Worm (Caenorhabditis elegans) whole organism, L2 larva: ENCODE data around the gene timp-1.

Source experiments
- C34F6.9 ChIP-seq: fragments of 150-350 bp; optimal IDR thresholded peaks from 2 replicates; lab custom pipeline; 2014; ENCODE audit warnings: missing biosample characterization, missing genetic modification characterization
- F13H6.1 ChIP-seq: sonication (generic microtip); optimal IDR thresholded peaks from 2 replicates; lab custom pipeline; 2016; ENCODE audit warnings: missing genetic modification characterization, missing compliant biosample characterization
- Y55F3AM.14 ChIP-seq: fragments of 200-800 bp; sonication (Bioruptor generic); optimal IDR thresholded peaks from 2 replicates; lab custom pipeline; 2018; ENCODE audit warnings: mild to moderate bottlenecking, missing genetic modification characterization, missing compliant biosample characterization
- ZK546.5 ChIP-seq: sonication (generic microtip); optimal IDR thresholded peaks from 2 replicates; lab custom pipeline; 2017; ENCODE audit warnings: missing biosample characterization, missing genetic modification characterization
- alr-1 ChIP-seq: fragments of 150-350 bp; optimal IDR thresholded peaks from 2 replicates; lab custom pipeline; 2014; ENCODE audit warnings: missing biosample characterization, missing genetic modification characterization
- aly-2 ChIP-seq: fragments of 150-350 bp; optimal IDR thresholded peaks from 2 replicates; lab custom pipeline; 2014; ENCODE audit warnings: missing biosample characterization, missing genetic modification characterization
- ama-1 ChIP-seq: fragments of 150-350 bp; optimal IDR thresholded peaks from 2 replicates; lab custom pipeline; 2018; ENCODE audit warnings: inconsistent platforms
- blmp-1 ChIP-seq: sonication (generic microtip); optimal IDR thresholded peaks from 2 replicates; lab custom pipeline; 2017; ENCODE audit warnings: missing genetic modification characterization, mild to moderate bottlenecking, missing compliant biosample characterization, antibody characterized with exemption, moderate library complexity; ENCODE audit not compliant: insufficient read depth
- ceh-16 ChIP-seq: fragments of 150-350 bp; optimal IDR thresholded peaks from 2 replicates; lab custom pipeline; 2014; ENCODE audit warnings: missing biosample characterization, missing genetic modification characterization
- ceh-82 ChIP-seq: fragments of 150-350 bp; optimal IDR thresholded peaks from 2 replicates; lab custom pipeline; 2014; ENCODE audit warnings: missing biosample characterization, missing genetic modification characterization
- crh-2 ChIP-seq: sonication (generic microtip); optimal IDR thresholded peaks from 2 replicates; lab custom pipeline; 2017; ENCODE audit warnings: missing biosample characterization, missing genetic modification characterization
- dmd-4 ChIP-seq: sonication (generic microtip); optimal IDR thresholded peaks from 2 replicates; lab custom pipeline; 2017; ENCODE audit warnings: missing biosample characterization, missing genetic modification characterization
- egl-27 ChIP-seq: sonication (generic microtip); optimal IDR thresholded peaks from 3 replicates; lab custom pipeline; 2017; ENCODE audit warnings: missing biosample characterization, missing genetic modification reagents, missing genetic modification characterization
- elt-1 ChIP-seq: fragments of 150-350 bp; optimal IDR thresholded peaks from 2 replicates; lab custom pipeline; 2014; ENCODE audit warnings: missing biosample characterization, missing genetic modification characterization
- fos-1 ChIP-seq: fragments of 150-350 bp; optimal IDR thresholded peaks from 2 replicates; lab custom pipeline; 2014; ENCODE audit warnings: missing biosample characterization, missing genetic modification characterization
- gmeb-1 ChIP-seq: fragments of 150-350 bp; optimal IDR thresholded peaks from 2 replicates; lab custom pipeline; 2014; ENCODE audit warnings: missing biosample characterization, missing genetic modification characterization
- lin-11 ChIP-seq: fragments of 150-350 bp; sonication (generic microtip); optimal IDR thresholded peaks from 2 replicates; lab custom pipeline; 2014; ENCODE audit warnings: missing biosample characterization, missing genetic modification characterization, inconsistent platforms, mixed read lengths
- lin-13 ChIP-seq: fragments of 150-350 bp; optimal IDR thresholded peaks from 2 replicates; lab custom pipeline; 2014; ENCODE audit warnings: missing biosample characterization, missing genetic modification reagents, missing genetic modification characterization
- lin-39 ChIP-seq: fragments of 150-350 bp; optimal IDR thresholded peaks from 2 replicates; lab custom pipeline; 2014; ENCODE audit warnings: missing biosample characterization, missing genetic modification reagents, missing genetic modification characterization
- lsy-2 ChIP-seq, 2 experiments: fragments of 150-350 bp in 1 of 2; sonication (generic microtip) in 1 of 2; optimal IDR thresholded peaks; 2 replicates each; lab custom pipeline; 2014 to 2017; ENCODE audit warnings: missing biosample characterization in 2 of 2, missing genetic modification characterization in 2 of 2
- mbf-1 ChIP-seq: sonication (generic microtip); optimal IDR thresholded peaks from 2 replicates; lab custom pipeline; 2017; ENCODE audit warnings: missing biosample characterization, missing genetic modification characterization
- mdl-1 ChIP-seq, 2 experiments: fragments of 150-350 bp in 1 of 2; sonication (generic microtip) in 1 of 2; optimal IDR thresholded peaks; 2 replicates each; lab custom pipeline; 2017; ENCODE audit warnings: missing biosample characterization in 2 of 2, missing genetic modification characterization in 2 of 2
- nhr-12 ChIP-seq: fragments of 150-350 bp; optimal IDR thresholded peaks from 2 replicates; lab custom pipeline; 2014; ENCODE audit warnings: missing biosample characterization, missing genetic modification characterization
- nhr-21 ChIP-seq: fragments of 150-350 bp; optimal IDR thresholded peaks from 2 replicates; lab custom pipeline; 2014; ENCODE audit warnings: missing biosample characterization, missing genetic modification characterization
- nhr-23 ChIP-seq: fragments of 150-350 bp; optimal IDR thresholded peaks from 2 replicates; lab custom pipeline; 2014; ENCODE audit warnings: missing biosample characterization, missing genetic modification reagents, missing genetic modification characterization
- nhr-237 ChIP-seq: fragments of 150-350 bp; optimal IDR thresholded peaks from 2 replicates; lab custom pipeline; 2014; ENCODE audit warnings: missing biosample characterization, missing genetic modification characterization
- nhr-25 ChIP-seq: fragments of 150-350 bp; sonication (generic microtip); optimal IDR thresholded peaks from 3 replicates; lab custom pipeline; 2014; ENCODE audit warnings: missing biosample characterization, missing genetic modification characterization
- peb-1 ChIP-seq: fragments of 150-350 bp; optimal IDR thresholded peaks from 2 replicates; lab custom pipeline; 2014; ENCODE audit warnings: missing biosample characterization, missing genetic modification characterization
- sem-4 ChIP-seq: fragments of 150-350 bp; optimal IDR thresholded peaks from 2 replicates; lab custom pipeline; 2014; ENCODE audit warnings: missing biosample characterization, missing genetic modification reagents, missing genetic modification characterization
- sma-3 ChIP-seq: sonication (generic microtip); optimal IDR thresholded peaks from 2 replicates; lab custom pipeline; 2016; ENCODE audit warnings: missing genetic modification reagents, missing genetic modification characterization, missing compliant biosample characterization
- sma-9 ChIP-seq, 2 experiments: fragments of 150-350 bp in 1 of 2; sonication (generic microtip) in 1 of 2; optimal IDR thresholded peaks; 2 replicates each; lab custom pipeline; 2014 to 2016; ENCODE audit warnings: missing genetic modification characterization in 2 of 2, mild to moderate bottlenecking in 1 of 2, missing biosample characterization in 1 of 2, missing compliant biosample characterization in 1 of 2, missing genetic modification reagents in 1 of 2, moderate library complexity in 1 of 2
- snpc-4 ChIP-seq: fragments of 150-350 bp; optimal IDR thresholded peaks from 2 replicates; lab custom pipeline; 2014; ENCODE audit warnings: missing biosample characterization, missing genetic modification characterization
- unc-39 ChIP-seq: fragments of 150-350 bp; optimal IDR thresholded peaks from 2 replicates; lab custom pipeline; 2014; ENCODE audit warnings: missing biosample characterization, missing genetic modification characterization
- unc-55 ChIP-seq: fragments of 150-350 bp; sonication (generic microtip); optimal IDR thresholded peaks from 3 replicates; lab custom pipeline; 2014; ENCODE audit warnings: missing biosample characterization, missing genetic modification reagents, missing genetic modification characterization
- zag-1 ChIP-seq: fragments of 150-350 bp; optimal IDR thresholded peaks from 2 replicates; lab custom pipeline; 2014; ENCODE audit warnings: missing biosample characterization, missing genetic modification characterization
- ztf-1 ChIP-seq: fragments of 200-800 bp; sonication (Bioruptor generic); conservative IDR thresholded peaks from 2 replicates; pipeline ENCODE4 v1.3.6; 2022; ENCODE audit warnings: missing genetic modification characterization, missing compliant biosample characterization
- ztf-11 ChIP-seq: sonication (generic microtip); optimal IDR thresholded peaks from 2 replicates; lab custom pipeline; 2017; ENCODE audit warnings: missing biosample characterization, missing genetic modification characterization
- ztf-4 ChIP-seq: fragments of 150-350 bp; optimal IDR thresholded peaks from 2 replicates; lab custom pipeline; 2014; ENCODE audit warnings: missing biosample characterization, missing genetic modification characterization

The timp-1 gene

DNA sequence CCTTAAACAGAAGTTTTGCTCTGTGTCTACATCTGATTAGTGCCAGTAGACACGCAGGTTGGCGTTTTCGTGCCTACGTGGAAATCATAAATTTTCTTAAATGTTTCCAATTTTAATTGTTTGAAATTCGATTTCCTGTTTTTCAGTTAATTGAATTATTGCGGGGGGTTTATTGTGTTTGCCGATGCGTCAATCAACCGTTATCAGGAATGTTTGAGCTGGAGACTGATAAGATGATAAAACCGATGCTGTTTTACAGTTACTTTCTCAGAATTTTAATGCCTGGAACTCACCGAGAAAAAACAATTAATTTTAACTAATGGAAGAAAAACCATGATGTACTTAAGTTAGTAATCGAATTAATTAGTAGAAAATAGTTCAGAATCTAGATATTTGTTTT, 10.1 kb downstream of the timp-1 start:
- no peak for TF ChIP-seq snpc-4 (tag; lab: Kevin White, UChicago)
- TF ChIP-seq mbf-1 (tag; lab: Kevin White, UChicago) = no peak
- no peak for TF ChIP-seq nhr-23
- TF ChIP-seq fos-1 (tag; lab: Kevin White, UChicago) = peak; percentile 71
- TF ChIP-seq ceh-16 (tag; lab: Kevin White, UChicago) = no peak
- TF ChIP-seq alr-1 = no peak
- no peak for TF ChIP-seq unc-55 (GFP tag; lab: Kevin White, UChicago)
- TF ChIP-seq ama-1 (lab: Kevin White, UChicago) = no peak
- TF ChIP-seq nhr-237 = no peak
- peak; percentile 12 for TF ChIP-seq crh-2 (tag; lab: Kevin White, UChicago)
- no peak for TF ChIP-seq egl-27
- no peak for TF ChIP-seq unc-39
- no peak for TF ChIP-seq elt-1 (tag; lab: Kevin White, UChicago)
- no peak for TF ChIP-seq lin-11 (tag; lab: Kevin White, UChicago)
- no peak for TF ChIP-seq ztf-1 (GFP tag; lab: Robert Waterston, UW)
- peak; percentile 23 for TF ChIP-seq gmeb-1 (tag; lab: Kevin White, UChicago)
- no peak for TF ChIP-seq ZK546.5 (tag; lab: Kevin White, UChicago)
- no peak for TF ChIP-seq peb-1 (tag; lab: Kevin White, UChicago)
- peak; percentile 23 for TF ChIP-seq sma-9 (GFP tag; optimal IDR thresholded peaks at IDR 0.05; lab: Kevin White, UChicago)
- TF ChIP-seq sma-9 (tag; optimal IDR thresholded peaks at IDR 0.05; lab: Kevin White, UChicago) = no peak
- TF ChIP-seq ceh-82 (tag; lab: Kevin White, UChicago) = no peak
- TF ChIP-seq nhr-25 (tag; lab: Kevin White, UChicago) = no peak
- TF ChIP-seq dmd-4 (tag; lab: Kevin White, UChicago) = no peak
- TF ChIP-seq Y55F3AM.14 (GFP tag; lab: Kevin White, UChicago) = no peak
- TF ChIP-seq C34F6.9 = no peak
- peak; percentile 13 for TF ChIP-seq F13H6.1 (tag; lab: Kevin White, UChicago)
- no peak for TF ChIP-seq ztf-4 (tag; lab: Kevin White, UChicago)
- TF ChIP-seq aly-2 (tag; lab: Kevin White, UChicago) = no peak
- no peak for TF ChIP-seq sem-4 (tag; lab: Kevin White, UChicago)

DNA sequence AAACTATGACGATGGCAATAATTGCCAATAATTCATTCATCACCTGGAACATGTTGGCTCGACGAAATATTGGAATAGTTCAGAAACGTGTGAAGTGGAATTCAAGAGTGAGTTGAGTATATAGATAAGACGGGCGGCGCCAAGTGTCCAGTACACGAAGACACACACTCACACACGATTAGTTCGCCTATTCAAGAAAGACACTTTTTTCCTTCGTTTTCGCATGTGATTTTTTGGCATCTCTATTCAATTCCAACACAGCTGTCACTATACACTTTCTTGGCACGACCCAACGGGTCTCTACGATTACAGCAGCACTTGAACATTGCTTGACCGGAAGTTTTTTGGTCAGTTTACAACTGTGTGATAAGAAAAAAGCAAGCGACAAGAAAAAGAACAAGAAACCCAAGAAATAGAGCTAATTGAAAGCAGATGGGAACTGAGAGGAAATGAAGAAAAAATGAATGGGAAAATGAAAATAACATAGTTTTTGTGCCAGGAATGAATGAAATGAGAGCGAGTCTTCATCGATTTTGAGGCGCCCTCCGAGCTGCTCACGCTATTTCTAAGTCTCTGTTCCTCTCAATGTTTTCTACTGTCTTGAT, 10.7 kb downstream of the timp-1 start, which contains the start of gene K07C11.8:
Gene K07C11.8, minus strand, starts transcription at position 224 of the 605 bp plus-strand sequence.
- TF ChIP-seq nhr-21 (tag; lab: Kevin White, UChicago) = no peak
- TF ChIP-seq mbf-1 (tag; lab: Kevin White, UChicago) = no peak
- TF ChIP-seq mdl-1 (tag; optimal IDR thresholded peaks at IDR 0.05; lab: Kevin White, UChicago) = no peak
- TF ChIP-seq ztf-11 = no peak
- no peak for TF ChIP-seq Y55F3AM.14 (GFP tag; lab: Kevin White, UChicago)
- no peak for TF ChIP-seq lsy-2 (tag; optimal IDR thresholded peaks at IDR 0.05; lab: Kevin White, UChicago)
- TF ChIP-seq unc-55 (GFP tag; lab: Kevin White, UChicago) = peak; percentile 39
- TF ChIP-seq sma-9 (GFP tag; optimal IDR thresholded peaks at IDR 0.05; lab: Kevin White, UChicago) = no peak
- TF ChIP-seq sma-9 (tag; optimal IDR thresholded peaks at IDR 0.05; lab: Kevin White, UChicago) = no peak
- no peak for TF ChIP-seq zag-1
- no peak for TF ChIP-seq ztf-4 (tag; lab: Kevin White, UChicago)
- TF ChIP-seq lin-39 (tag; lab: Kevin White, UChicago) = no peak
- no peak for TF ChIP-seq lin-13 (GFP tag; lab: Kevin White, UChicago)
- TF ChIP-seq fos-1 (tag; lab: Kevin White, UChicago) = peak; percentile 11
- no peak for TF ChIP-seq lin-11 (tag; lab: Kevin White, UChicago)

DNA sequence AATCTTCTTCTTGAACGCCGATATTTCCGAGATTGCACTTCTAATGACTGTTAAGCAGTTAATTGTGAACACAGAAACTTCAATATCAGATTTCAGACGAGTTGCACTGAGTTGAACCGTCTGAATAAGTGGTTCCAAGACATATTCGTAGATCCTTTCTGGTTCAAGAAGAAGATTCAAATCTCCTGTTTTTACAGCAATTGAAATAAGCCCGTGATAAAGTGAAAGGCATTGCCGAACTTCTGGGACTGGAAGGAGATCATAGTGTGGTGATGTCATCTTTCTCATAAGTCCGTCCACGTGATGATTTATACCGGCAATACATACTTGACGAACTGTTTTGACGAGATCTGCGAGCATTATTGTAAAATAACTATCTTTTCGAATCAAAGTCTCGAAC, 12.5 kb downstream of the timp-1 start:
- TF ChIP-seq unc-39 (no peak), sma-3 (GFP tag; lab: Kevin White, UChicago) (no peak), nhr-12 (tag; lab: Kevin White, UChicago) (no peak), ztf-4 (tag; lab: Kevin White, UChicago) (no peak), mbf-1 (tag; lab: Kevin White, UChicago) (no peak), fos-1 (tag; lab: Kevin White, UChicago) (no peak), nhr-237 (no peak), dmd-4 (tag; lab: Kevin White, UChicago) (no peak), sma-9 (GFP tag; optimal IDR thresholded peaks at IDR 0.05; lab: Kevin White, UChicago) (no peak), sma-9 (tag; optimal IDR thresholded peaks at IDR 0.05; lab: Kevin White, UChicago) (no peak), blmp-1 (tag; lab: Kevin White, UChicago) (no peak)
